Worm (Caenorhabditis elegans) whole organism, L4 larva: ENCODE measurements around the gene T10D4.19.

ENCODE experiments used
- F49E8.2 ChIP-seq: sonication (generic microtip); optimal IDR thresholded peaks from 2 replicates; lab custom pipeline; 2016; ENCODE audit warnings: missing compliant biosample characterization, mild to moderate bottlenecking, missing genetic modification characterization, borderline replicate concordance
- R02D3.7 ChIP-seq: fragments of 150-350 bp; sonication (generic microtip); optimal IDR thresholded peaks from 3 replicates; lab custom pipeline; 2014; ENCODE audit warnings: missing biosample characterization, missing genetic modification characterization
- T26A8.4 ChIP-seq: fragments of 200-800 bp; sonication (Bioruptor generic); IDR thresholded peaks from 2 replicates; pipeline ENCODE4 v1.3.6; 2022; ENCODE audit warnings: missing genetic modification characterization, missing compliant biosample characterization
- aly-2 ChIP-seq: sonication (generic microtip); optimal IDR thresholded peaks from 2 replicates; lab custom pipeline; 2018; ENCODE audit warnings: missing biosample characterization, missing genetic modification characterization
- ama-1 ChIP-seq: fragments of 150-350 bp; optimal IDR thresholded peaks from 2 replicates; lab custom pipeline; 2014; ENCODE audit warnings: inconsistent platforms, mixed read lengths
- egl-27 ChIP-seq: sonication (generic microtip); optimal IDR thresholded peaks from 3 replicates; lab custom pipeline; 2017; ENCODE audit warnings: missing biosample characterization, missing genetic modification reagents, missing genetic modification characterization
- lin-1 ChIP-seq: fragments of 200-800 bp; sonication (Bioruptor generic); IDR thresholded peaks from 2 replicates; pipeline ENCODE4 v1.3.6; 2022; ENCODE audit warnings: missing genetic modification reagents, missing genetic modification characterization, missing compliant biosample characterization
- lin-13 ChIP-seq: fragments of 150-350 bp; optimal IDR thresholded peaks from 2 replicates; lab custom pipeline; 2014; ENCODE audit warnings: missing biosample characterization, missing genetic modification reagents, missing genetic modification characterization
- lin-39 ChIP-seq: fragments of 150-350 bp; optimal IDR thresholded peaks from 2 replicates; lab custom pipeline; 2014; ENCODE audit warnings: missing biosample characterization, missing genetic modification reagents, missing genetic modification characterization
- mdl-1 ChIP-seq, 2 experiments: fragments of 150-350 bp in 1 of 2; sonication (generic microtip) in 1 of 2; optimal IDR thresholded peaks; 2 replicates each; lab custom pipeline; 2014 to 2017; ENCODE audit warnings: missing biosample characterization in 2 of 2, missing genetic modification characterization in 2 of 2
- nhr-48 ChIP-seq: sonication (generic microtip); optimal IDR thresholded peaks from 2 replicates; lab custom pipeline; 2016; ENCODE audit warnings: mild to moderate bottlenecking, missing genetic modification characterization, missing compliant biosample characterization
- nhr-6 ChIP-seq: fragments of 150-350 bp; optimal IDR thresholded peaks from 2 replicates; lab custom pipeline; 2014; ENCODE audit warnings: missing biosample characterization, missing genetic modification characterization
- nhr-76 ChIP-seq: fragments of 150-350 bp; optimal IDR thresholded peaks from 2 replicates; lab custom pipeline; 2014; ENCODE audit warnings: missing biosample characterization, missing genetic modification characterization

DNA sequence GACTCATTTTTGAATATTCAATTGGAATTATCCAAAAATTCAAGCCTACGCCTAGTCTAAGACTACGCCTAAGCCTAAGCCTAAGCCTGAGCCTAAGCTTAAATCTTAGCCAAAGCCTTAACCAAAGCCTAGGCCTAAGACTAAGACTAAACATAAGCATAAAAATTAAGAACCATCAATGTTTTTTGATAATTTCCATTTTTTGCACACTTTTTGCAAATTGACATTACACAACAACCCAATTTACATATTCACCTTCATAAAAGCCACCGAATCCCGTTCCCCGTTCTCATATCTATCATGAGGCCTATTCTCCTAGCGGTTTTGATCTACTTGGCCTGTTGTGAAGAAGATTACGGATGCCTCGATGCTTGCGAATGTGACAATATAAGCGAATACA lies 34.2 kb upstream of the T10D4.19 start, which contains the start of gene T10D4.7:
- TF ChIP-seq F49E8.2 (no peak), nhr-6 (tag; lab: Kevin White, UChicago) (no peak), nhr-48 (tag; lab: Kevin White, UChicago) (no peak), T26A8.4 (GFP tag; lab: Robert Waterston, UW) (no peak), lin-13 (no peak), lin-39 (tag; lab: Kevin White, UChicago) (no peak), R02D3.7 (tag; lab: Kevin White, UChicago) (no peak), nhr-76 (tag; lab: Kevin White, UChicago) (no peak), aly-2 (tag; lab: Kevin White, UChicago) (no peak), ama-1 (no peak), egl-27 (tag; lab: Kevin White, UChicago) (no peak), mdl-1 (tag; optimal IDR thresholded peaks at IDR 0.05; lab: Kevin White, UChicago) (no peak), lin-1 (GFP tag; lab: Robert Waterston, UW) (no peak)
